Worm (Caenorhabditis elegans) whole organism, young adult: ENCODE results near the gene F44G4.7.

Experiments used
- C17E4.6 ChIP-seq: fragments of 200-800 bp; sonication (Bioruptor generic); IDR thresholded peaks from 2 replicates; pipeline ENCODE4 v1.3.6; 2022; ENCODE audit warnings: missing genetic modification reagents, missing genetic modification characterization, missing compliant biosample characterization
- ama-1 ChIP-seq, 3 experiments: fragments of 150-350 bp in 1 of 3; sonication (generic microtip) in 2 of 3; optimal IDR thresholded peaks; 2 replicates each; lab custom pipeline; 2014 to 2018; ENCODE audit warnings: missing biosample characterization in 2 of 3, missing genetic modification characterization in 2 of 3, missing genetic modification reagents in 2 of 3
- attf-6 ChIP-seq: fragments of 200-800 bp; sonication (Bioruptor generic); IDR thresholded peaks from 2 replicates; pipeline ENCODE4 v1.3.6; 2022; ENCODE audit warnings: missing genetic modification reagents, missing genetic modification characterization, missing compliant biosample characterization
- ccch-3 ChIP-seq: fragments of 200-800 bp; sonication (Bioruptor generic); optimal IDR thresholded peaks from 2 replicates; lab custom pipeline; 2018; ENCODE audit warnings: mild to moderate bottlenecking, missing genetic modification characterization, missing compliant biosample characterization
- ceh-91 ChIP-seq: fragments of 200-800 bp; sonication (Bioruptor generic); IDR thresholded peaks from 2 replicates; pipeline ENCODE4 v1.3.6; 2022; ENCODE audit warnings: missing genetic modification reagents, missing genetic modification characterization, missing compliant biosample characterization
- dpff-1 ChIP-seq: sonication (generic microtip); optimal IDR thresholded peaks from 2 replicates; lab custom pipeline; 2017; ENCODE audit warnings: mild to moderate bottlenecking, missing genetic modification characterization, missing compliant biosample characterization
- rec-8 ChIP-seq, 2 experiments: sonication (generic microtip); optimal IDR thresholded peaks; 2 replicates each; lab custom pipeline; 2016; ENCODE audit warnings: mild to moderate bottlenecking in 2 of 2, missing genetic modification characterization in 2 of 2, missing genetic modification reagents in 2 of 2, missing genotype in 2 of 2, missing biosample characterization in 1 of 2, missing compliant biosample characterization in 1 of 2, moderate library complexity in 1 of 2

ce11 chrII:8960414-8960813, 44.6 kb downstream of the F44G4.7 start, which contains the start of gene cal-2:
- TF ChIP-seq attf-6 (GFP tag; lab: Robert Waterston, UW) (no peak), C17E4.6 (GFP tag; lab: Robert Waterston, UW) (no peak), ama-1 (optimal IDR thresholded peaks at IDR 0.05; lab: Kevin White, UChicago) (no peak), ama-1 (GFP tag; optimal IDR thresholded peaks at IDR 0.05; lab: Kevin White, UChicago) (no peak), rec-8 (tag; optimal IDR thresholded peaks at IDR 0.05; lab: Kevin White, UChicago) (no peak), ceh-91 (GFP tag; lab: Robert Waterston, UW) (no peak), dpff-1 (tag; lab: Kevin White, UChicago) (no peak), ccch-3 (no peak)
